Worm (Caenorhabditis elegans) whole organism, mixed stage, embryonic: ENCODE measurements around the gene zzz-1.

Experiments used
- ham-2 ChIP-seq: fragments of 200-800 bp; sonication (Bioruptor generic); optimal IDR thresholded peaks from 2 replicates; lab custom pipeline; 2018; ENCODE audit warnings: mild to moderate bottlenecking, missing genetic modification characterization, missing compliant biosample characterization
- nhr-237 ChIP-seq: fragments of 150-350 bp; optimal IDR thresholded peaks from 2 replicates; lab custom pipeline; 2014; ENCODE audit warnings: missing biosample characterization, missing genetic modification characterization
- nhr-76 ChIP-seq: sonication (generic microtip); optimal IDR thresholded peaks from 2 replicates; lab custom pipeline; 2017; ENCODE audit warnings: missing biosample characterization, missing genetic modification characterization
- snpc-4 ChIP-seq: fragments of 150-350 bp; optimal IDR thresholded peaks from 2 replicates; lab custom pipeline; 2014; ENCODE audit warnings: missing biosample characterization, missing genetic modification characterization
- unc-62 ChIP-seq: fragments of 150-350 bp; optimal IDR thresholded peaks from 2 replicates; lab custom pipeline; 2014; ENCODE audit warnings: missing biosample characterization, missing genetic modification reagents, missing genetic modification characterization

ce11 chrV:10958322-10958900, 49.4 kb upstream of the zzz-1 start, which contains the start of gene pigt-1:
- TF ChIP-seq ham-2 (GFP tag; lab: Kevin White, UChicago) (no peak), unc-62 (GFP tag; lab: Kevin White, UChicago) (no peak), nhr-76 (no peak), nhr-237 (tag; lab: Kevin White, UChicago) (no peak), snpc-4 (tag; lab: Kevin White, UChicago) (no peak)
